Fruit fly (Drosophila melanogaster) whole organism, embryonic: ENCODE results near the gene Ppt1.
A peak's percentile ranks its signal among the peaks of the same experiment; 100 is the strongest.

Experiments
- Awh ChIP-seq: fragments of 200-800 bp; sonication (Bioruptor generic); IDR thresholded peaks from 2 replicates; pipeline ENCODE4, ENCODE4 v1.3.6; 2022; ENCODE audit warnings: missing biosample characterization, missing genetic modification characterization
- Bteb2 ChIP-seq: fragments of 200-800 bp; sonication (Bioruptor generic); optimal IDR thresholded peaks from 2 replicates; lab custom pipeline; 2016; ENCODE audit warnings: missing biosample characterization, missing genetic modification characterization
- CG10565 ChIP-seq: fragments of 200-800 bp; sonication (Bioruptor generic); optimal IDR thresholded peaks from 3 replicates; lab custom pipeline; 2016; ENCODE audit warnings: missing biosample characterization, mild to moderate bottlenecking, missing genetic modification characterization
- CG12744 ChIP-seq: fragments of 200-800 bp; sonication (Bioruptor generic); optimal IDR thresholded peaks from 2 replicates; lab custom pipeline; 2016; ENCODE audit warnings: missing biosample characterization, missing genetic modification characterization
- CG12769 ChIP-seq: fragments of 200-800 bp; sonication (Bioruptor generic); optimal IDR thresholded peaks from 2 replicates; lab custom pipeline; 2019; ENCODE audit warnings: missing biosample characterization, mild to moderate bottlenecking, missing genetic modification characterization, moderate library complexity
- CG13296 ChIP-seq: fragments of 200-800 bp; sonication (Bioruptor generic); optimal IDR thresholded peaks from 3 replicates; lab custom pipeline; 2018; ENCODE audit warnings: missing biosample characterization, mild to moderate bottlenecking, missing genetic modification characterization
- CG1602 ChIP-seq: fragments of 200-800 bp; sonication (Bioruptor generic); optimal IDR thresholded peaks from 3 replicates; lab custom pipeline; 2016; ENCODE audit warnings: missing biosample characterization, missing genetic modification characterization
- CG17186 ChIP-seq: fragments of 200-800 bp; sonication (Bioruptor generic); optimal IDR thresholded peaks from 3 replicates; lab custom pipeline; 2017; ENCODE audit warnings: missing biosample characterization, missing genetic modification reagents, missing genetic modification characterization
- CG17328 ChIP-seq: fragments of 200-800 bp; sonication (Bioruptor generic); IDR thresholded peaks from 2 replicates; pipeline ENCODE4 v1.3.6; 2022; ENCODE audit warnings: missing biosample characterization, missing genetic modification characterization
- CG17829 ChIP-seq: fragments of 200-800 bp; optimal IDR thresholded peaks from 2 replicates; lab custom pipeline; 2019; ENCODE audit warnings: missing biosample characterization, mild to moderate bottlenecking, missing genetic modification characterization, moderate library complexity
- CG18262 ChIP-seq: fragments of 200-800 bp; optimal IDR thresholded peaks from 3 replicates; lab custom pipeline; 2019; ENCODE audit warnings: missing biosample characterization, mild to moderate bottlenecking, missing genetic modification characterization, moderate library complexity
- CG2712 ChIP-seq: fragments of 200-800 bp; optimal IDR thresholded peaks from 3 replicates; lab custom pipeline; 2019; ENCODE audit warnings: missing biosample characterization, mild to moderate bottlenecking, missing genetic modification characterization, moderate library complexity
- CG31365 ChIP-seq: fragments of 200-800 bp; sonication (Bioruptor generic); optimal IDR thresholded peaks from 2 replicates; lab custom pipeline; 2018; ENCODE audit warnings: missing biosample characterization, mild to moderate bottlenecking, missing genetic modification characterization
- CG3726 ChIP-seq: fragments of 200-800 bp; sonication (Bioruptor generic); IDR thresholded peaks from 3 replicates; pipeline ENCODE4, ENCODE4 v1.3.6; 2022; ENCODE audit warnings: missing biosample characterization, missing genetic modification characterization
- CG43689 ChIP-seq: fragments of 200-800 bp; sonication (Bioruptor generic); IDR thresholded peaks from 2 replicates; pipeline ENCODE4 v1.3.6; 2022; ENCODE audit warnings: missing biosample characterization, missing genetic modification characterization
- CG6272 ChIP-seq: fragments of 200-800 bp; sonication (Bioruptor generic); IDR thresholded peaks from 2 replicates; pipeline ENCODE4 v1.3.6; 2022; ENCODE audit warnings: missing biosample characterization, missing genetic modification characterization
- CG7745 ChIP-seq: fragments of 200-800 bp; sonication (Bioruptor generic); optimal IDR thresholded peaks from 2 replicates; lab custom pipeline; 2018; ENCODE audit warnings: missing biosample characterization, mild to moderate bottlenecking, missing genetic modification characterization, moderate library complexity
- CG8924 ChIP-seq: fragments of 200-800 bp; optimal IDR thresholded peaks from 3 replicates; lab custom pipeline; 2019; ENCODE audit warnings: missing biosample characterization, mild to moderate bottlenecking, missing genetic modification characterization, moderate library complexity
- CG9727 ChIP-seq: fragments of 200-800 bp; sonication (Bioruptor generic); optimal IDR thresholded peaks from 3 replicates; lab custom pipeline; 2017; ENCODE audit warnings: missing biosample characterization, mild to moderate bottlenecking, missing genetic modification characterization
- CG9876 ChIP-seq: fragments of 200-800 bp; sonication (Bioruptor generic); optimal IDR thresholded peaks from 2 replicates; lab custom pipeline; 2016; ENCODE audit warnings: missing biosample characterization, missing genetic modification characterization
- D19B ChIP-seq: fragments of 200-800 bp; sonication (Bioruptor generic); optimal IDR thresholded peaks from 2 replicates; lab custom pipeline; 2017; ENCODE audit warnings: missing biosample characterization, mild to moderate bottlenecking, missing genetic modification characterization
- Dad ChIP-seq: fragments of 200-800 bp; sonication (Bioruptor generic); optimal IDR thresholded peaks from 3 replicates; lab custom pipeline; 2016; ENCODE audit warnings: missing biosample characterization, missing genetic modification characterization
- Dek ChIP-seq: fragments of 200-800 bp; sonication (Bioruptor generic); optimal IDR thresholded peaks from 3 replicates; lab custom pipeline; 2019; ENCODE audit warnings: missing biosample characterization, mild to moderate bottlenecking, missing genetic modification characterization, moderate library complexity
- E2f2 ChIP-seq: fragments of 200-800 bp; sonication (Bioruptor generic); IDR thresholded peaks from 2 replicates; pipeline ENCODE4 v1.3.6; 2022; ENCODE audit warnings: missing biosample characterization, missing genetic modification characterization
- HmgZ ChIP-seq: fragments of 200-800 bp; sonication (Bioruptor generic); optimal IDR thresholded peaks from 2 replicates; lab custom pipeline; 2018; ENCODE audit warnings: missing biosample characterization, mild to moderate bottlenecking, missing genetic modification characterization
- Hmx ChIP-seq: fragments of 200-800 bp; sonication (Bioruptor generic); optimal IDR thresholded peaks from 2 replicates; lab custom pipeline; 2016; ENCODE audit warnings: missing biosample characterization, missing genetic modification characterization
- Hr51 ChIP-seq, 2 experiments: fragments of 200-800 bp; sonication (Bioruptor generic); optimal IDR thresholded peaks; 2 replicates in 1 of 2; 3 replicates in 1 of 2; lab custom pipeline; 2016 to 2018; ENCODE audit warnings: missing biosample characterization in 2 of 2, missing genetic modification characterization in 2 of 2, mild to moderate bottlenecking in 1 of 2, moderate library complexity in 1 of 2
- Med ChIP-seq: fragments of 200-800 bp; sonication (Bioruptor generic); peaks from one replicate; lab custom pipeline; 2016; ENCODE audit warnings: missing biosample characterization, missing genetic modification characterization, mild to moderate bottlenecking, inconsistent platforms, moderate library complexity
- NK7.1 ChIP-seq: fragments of 200-800 bp; sonication (Bioruptor generic); optimal IDR thresholded peaks from 3 replicates; lab custom pipeline; 2016; ENCODE audit warnings: missing biosample characterization, missing genetic modification characterization
- NfI ChIP-seq: fragments of 200-800 bp; sonication (Bioruptor generic); optimal IDR thresholded peaks from 3 replicates; lab custom pipeline; 2018; ENCODE audit warnings: missing biosample characterization, mild to moderate bottlenecking, missing genetic modification characterization, moderate library complexity
- Poxn ChIP-seq: fragments of 200-800 bp; sonication (Bioruptor generic); IDR thresholded peaks from 2 replicates; pipeline ENCODE4 v1.3.6; 2022; ENCODE audit warnings: missing biosample characterization, missing genetic modification characterization
- Ravus ChIP-seq: fragments of 200-800 bp; sonication (Bioruptor generic); IDR thresholded peaks from 2 replicates; pipeline ENCODE4 v1.3.6; 2022; ENCODE audit warnings: missing biosample characterization, missing genetic modification characterization
- Scr ChIP-seq: fragments of 200-800 bp; sonication (Bioruptor generic); IDR thresholded peaks from 2 replicates; pipeline ENCODE4 v1.3.6; 2022; ENCODE audit warnings: missing biosample characterization, missing genetic modification characterization; ENCODE audit not compliant: partially characterized antibody
- Six4 ChIP-seq: fragments of 200-800 bp; sonication (Bioruptor generic); optimal IDR thresholded peaks from 2 replicates; lab custom pipeline; 2016; ENCODE audit warnings: missing biosample characterization, missing genetic modification characterization
- ash1 ChIP-seq: fragments of 200-800 bp; sonication (Bioruptor generic); optimal IDR thresholded peaks from 2 replicates; lab custom pipeline; 2018; ENCODE audit warnings: missing biosample characterization, mild to moderate bottlenecking, missing genetic modification characterization
- ato ChIP-seq: fragments of 200-800 bp; sonication (Bioruptor generic); IDR thresholded peaks from 2 replicates; pipeline ENCODE4 v1.3.6; 2022; ENCODE audit warnings: missing biosample characterization, missing genetic modification characterization; ENCODE audit not compliant: partially characterized antibody
- cato ChIP-seq: fragments of 200-800 bp; sonication (Bioruptor generic); optimal IDR thresholded peaks from 2 replicates; lab custom pipeline; 2016; ENCODE audit warnings: missing biosample characterization, missing genetic modification characterization, borderline replicate concordance
- cwo ChIP-seq: fragments of 200-800 bp; sonication (Bioruptor generic); optimal IDR thresholded peaks from 3 replicates; lab custom pipeline; 2017; ENCODE audit warnings: missing biosample characterization, missing genetic modification characterization, mild to moderate bottlenecking, moderate library complexity, missing genetic modification reagents
- dimm ChIP-seq: fragments of 200-800 bp; sonication (Bioruptor generic); IDR thresholded peaks from 2 replicates; pipeline ENCODE4 v1.3.6; 2022; ENCODE audit warnings: missing biosample characterization, missing genetic modification characterization
- gro ChIP-seq: fragments of 200-800 bp; sonication (Bioruptor generic); optimal IDR thresholded peaks from 2 replicates; lab custom pipeline; 2016; ENCODE audit warnings: missing biosample characterization, missing genetic modification characterization
- ham ChIP-seq: fragments of 200-800 bp; sonication (Bioruptor generic); IDR thresholded peaks from 2 replicates; pipeline ENCODE4 v1.3.6; 2022; ENCODE audit warnings: missing biosample characterization, missing genetic modification characterization
- mirr ChIP-seq: fragments of 200-800 bp; sonication (Bioruptor generic); optimal IDR thresholded peaks from 3 replicates; lab custom pipeline; 2018; ENCODE audit warnings: missing biosample characterization, mild to moderate bottlenecking, missing genetic modification characterization
- pan ChIP-seq, 4 experiments: fragments of >200 bp in 3 of 4; fragments of 200-800 bp in 1 of 4; sonication (Bioruptor generic) in 1 of 4; optimal IDR thresholded peaks in 3 of 4; IDR thresholded peaks in 1 of 4; 2 replicates each; pipeline versions ENCODE4 v1.3.6 to Lab custom; 2017 to 2022; ENCODE audit warnings: missing biosample characterization in 2 of 4, missing genetic modification characterization in 2 of 4, mixed read lengths in 1 of 4
- peb ChIP-seq: fragments of 200-800 bp; sonication (Bioruptor generic); IDR thresholded peaks from 2 replicates; pipeline ENCODE4 v1.3.6; 2022; ENCODE audit warnings: missing biosample characterization, missing genetic modification characterization
- pnt ChIP-seq: fragments of 200-800 bp; sonication (Bioruptor generic); optimal IDR thresholded peaks from 3 replicates; lab custom pipeline; 2016; ENCODE audit warnings: missing biosample characterization, missing genetic modification characterization
- run ChIP-seq: fragments of 200-800 bp; sonication (Bioruptor generic); optimal IDR thresholded peaks from 3 replicates; lab custom pipeline; 2018; ENCODE audit warnings: missing biosample characterization, mild to moderate bottlenecking, missing genetic modification characterization
- sd ChIP-seq: fragments of 200-800 bp; sonication (Bioruptor generic); optimal IDR thresholded peaks from 3 replicates; lab custom pipeline; 2018; ENCODE audit warnings: missing biosample characterization, mild to moderate bottlenecking, missing genetic modification characterization, moderate library complexity
- so ChIP-seq: fragments of 200-800 bp; sonication (Bioruptor generic); IDR thresholded peaks from 3 replicates; pipeline ENCODE4 v1.3.6; 2022; ENCODE audit warnings: missing biosample characterization, missing genetic modification characterization
- trem ChIP-seq: fragments of 200-800 bp; optimal IDR thresholded peaks from 3 replicates; lab custom pipeline; 2019; ENCODE audit warnings: missing biosample characterization, mild to moderate bottlenecking, missing genetic modification characterization, moderate library complexity
- tx ChIP-seq: fragments of 200-800 bp; sonication (Bioruptor generic); optimal IDR thresholded peaks from 2 replicates; lab custom pipeline; 2016; ENCODE audit warnings: missing biosample characterization, missing genetic modification characterization
- vvl ChIP-seq: fragments of 200-800 bp; sonication (Bioruptor generic); IDR thresholded peaks from 2 replicates; pipeline ENCODE4 v1.3.6; 2022; ENCODE audit warnings: missing biosample characterization, missing genetic modification characterization

The Ppt1 gene

DNA sequence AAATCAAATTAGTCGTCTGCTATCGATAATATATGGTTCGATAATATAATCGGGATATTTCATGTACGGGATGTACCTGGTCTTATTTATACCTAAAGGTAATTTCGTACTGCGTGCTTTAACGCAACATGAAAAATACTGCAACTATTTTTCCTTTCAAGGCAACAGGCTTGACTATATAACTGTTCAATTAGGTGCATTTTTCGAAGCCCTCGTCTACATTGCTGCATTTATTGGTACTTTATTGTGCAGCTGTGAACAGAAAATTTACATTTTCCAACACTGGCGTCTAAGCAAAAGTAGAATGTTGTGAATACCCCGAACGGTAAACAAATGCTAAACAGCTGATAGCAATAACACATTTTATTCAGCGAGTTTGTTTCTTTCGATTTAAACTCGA lies at the start of gene Ppt1, which contains the start of gene Ogg1 (continued):
- TF ChIP-seq Dek (no peak), Hr51 (GFP tag; optimal IDR thresholded peaks at IDR 0.05; lab: Kevin White, UChicago) (peak; percentile 38), CG12769 (tag; lab: Kevin White, UChicago) (peak; percentile 45), NfI (GFP tag; lab: Kevin White, UChicago) (peak; percentile 58), CG9727 (GFP tag; lab: Kevin White, UChicago) (peak; percentile 34), pan (optimal IDR thresholded peaks at IDR 0.05; lab: Kevin White, UChicago) (no peak), pan (GFP tag; optimal IDR thresholded peaks at IDR 0.05 in 1 of 2, IDR thresholded peaks at IDR 0.05 in 1 of 2) (peak in 1 of 2 experiments; percentile 10), Six4 (GFP tag; lab: Kevin White, UChicago) (peak; percentile 52), CG3726 (GFP tag; lab: Robert Waterston, UW) (no peak), vvl (peak; percentile 70), CG17829 (tag; lab: Kevin White, UChicago) (peak; percentile 45), CG9876 (no peak), D19B (GFP tag; lab: Kevin White, UChicago) (no peak), HmgZ (tag; lab: Kevin White, UChicago) (peak; percentile 63), Med (peak; percentile 95), ato (no peak), dimm (GFP tag; lab: Robert Waterston, UW) (no peak), CG31365 (tag; lab: Kevin White, UChicago) (no peak), mirr (no peak), Poxn (GFP tag; lab: Robert Waterston, UW) (no peak), cwo (GFP tag; lab: Kevin White, UChicago) (peak; percentile 1), trem (tag; lab: Kevin White, UChicago) (peak; percentile 67), CG10565 (GFP tag; lab: Kevin White, UChicago) (no peak), CG13296 (GFP tag; lab: Kevin White, UChicago) (peak; percentile 39), peb (GFP tag; lab: Robert Waterston, UW) (no peak), Bteb2 (GFP tag; lab: Kevin White, UChicago) (peak; percentile 40), CG12744 (no peak), so (GFP tag; lab: Robert Waterston, UW) (peak; percentile 42; the same call in 1 of the 3 replicates), CG8924 (tag; lab: Kevin White, UChicago) (peak; percentile 27), CG6272 (no peak), NK7.1 (peak; percentile 33), run (no peak), CG1602 (GFP tag; lab: Kevin White, UChicago) (peak; percentile 20), ash1 (GFP tag; lab: Kevin White, UChicago) (no peak), CG2712 (tag; lab: Kevin White, UChicago) (peak; percentile 57), gro (GFP tag; lab: Kevin White, UChicago) (peak; percentile 48), CG17186 (peak; percentile 49), Ravus (GFP tag; lab: Robert Waterston, UW) (no peak), cato (GFP tag; lab: Kevin White, UChicago) (no peak), pnt (peak; percentile 51), tx (GFP tag; lab: Kevin White, UChicago) (peak; percentile 61), CG17328 (GFP tag; lab: Robert Waterston, UW) (peak; percentile 77), ham (no peak), CG18262 (peak; percentile 34), Hmx (GFP tag; lab: Kevin White, UChicago) (no peak), CG7745 (tag; lab: Kevin White, UChicago) (no peak), Awh (GFP tag; lab: Robert Waterston, UW) (no peak), Scr (GFP tag; lab: Robert Waterston, UW) (peak; percentile 60), E2f2 (peak; percentile 41; the same call in 1 of the 2 replicates), sd (tag; lab: Kevin White, UChicago) (no peak), CG43689 (GFP tag; lab: Robert Waterston, UW) (no peak), Dad (GFP tag; lab: Kevin White, UChicago) (peak; percentile 44)
